Fruit fly (Drosophila melanogaster) whole organism, embryonic: ENCODE data around the gene MRP.
A peak's percentile ranks its signal among the peaks of the same experiment; 100 is the strongest.

Experiments used
- Ada2b ChIP-seq: fragments of 200-800 bp; sonication (Bioruptor generic); IDR thresholded peaks from 2 replicates; pipeline ENCODE4 v1.3.6; 2022; ENCODE audit warnings: missing biosample characterization, missing genetic modification characterization
- Atf3 ChIP-seq: fragments of 200-800 bp; sonication (Bioruptor generic); optimal IDR thresholded peaks from 3 replicates; lab custom pipeline; 2016; ENCODE audit warnings: missing biosample characterization, missing genetic modification characterization
- CG10431 ChIP-seq: fragments of 200-800 bp; sonication (Bioruptor generic); optimal IDR thresholded peaks from 3 replicates; lab custom pipeline; 2018; ENCODE audit warnings: missing biosample characterization, mild to moderate bottlenecking, missing genetic modification characterization
- CG10462 ChIP-seq: fragments of 200-800 bp; sonication (Bioruptor generic); optimal IDR thresholded peaks from 2 replicates; lab custom pipeline; 2016; ENCODE audit warnings: missing biosample characterization, missing genetic modification characterization
- CG11560 ChIP-seq: fragments of 200-800 bp; sonication (Bioruptor generic); IDR thresholded peaks from 3 replicates; pipeline ENCODE4 v1.3.6; 2022; ENCODE audit warnings: missing biosample characterization, missing genetic modification characterization
- CG12769 ChIP-seq: fragments of 200-800 bp; sonication (Bioruptor generic); optimal IDR thresholded peaks from 2 replicates; lab custom pipeline; 2019; ENCODE audit warnings: missing biosample characterization, mild to moderate bottlenecking, missing genetic modification characterization, moderate library complexity
- CG15479 ChIP-seq: fragments of 200-800 bp; sonication (Bioruptor generic); optimal IDR thresholded peaks from 3 replicates; lab custom pipeline; 2019; ENCODE audit warnings: missing biosample characterization, mild to moderate bottlenecking, missing genetic modification characterization, moderate library complexity
- CG17568 ChIP-seq: fragments of 200-800 bp; sonication (Bioruptor generic); optimal IDR thresholded peaks from 2 replicates; lab custom pipeline; 2018; ENCODE audit warnings: missing biosample characterization, mild to moderate bottlenecking, missing genetic modification characterization, moderate library complexity
- CG17829 ChIP-seq: fragments of 200-800 bp; optimal IDR thresholded peaks from 2 replicates; lab custom pipeline; 2019; ENCODE audit warnings: missing biosample characterization, mild to moderate bottlenecking, missing genetic modification characterization, moderate library complexity
- CG30403 ChIP-seq: fragments of 200-800 bp; sonication (Bioruptor generic); optimal IDR thresholded peaks from 3 replicates; lab custom pipeline; 2016; ENCODE audit warnings: missing biosample characterization, missing genetic modification characterization
- CG34224 ChIP-seq: fragments of 200-800 bp; sonication (Bioruptor generic); IDR thresholded peaks from 3 replicates; pipeline ENCODE4 v1.3.6; 2022; ENCODE audit warnings: missing biosample characterization, missing genetic modification characterization; ENCODE audit not compliant: partially characterized antibody
- CG3995 ChIP-seq: fragments of 200-800 bp; sonication (Bioruptor generic); optimal IDR thresholded peaks from 3 replicates; lab custom pipeline; 2016; ENCODE audit warnings: missing biosample characterization, missing genetic modification characterization
- CG4328 ChIP-seq: fragments of 200-800 bp; sonication (Bioruptor generic); optimal IDR thresholded peaks from 3 replicates; lab custom pipeline; 2017; ENCODE audit warnings: missing biosample characterization, missing genetic modification reagents, missing genetic modification characterization
- CG4424 ChIP-seq: fragments of 200-800 bp; sonication (Bioruptor generic); optimal IDR thresholded peaks from 3 replicates; lab custom pipeline; 2016; ENCODE audit warnings: missing biosample characterization, missing genetic modification characterization
- CG4707 ChIP-seq: fragments of 200-800 bp; sonication (Bioruptor generic); optimal IDR thresholded peaks from 2 replicates; lab custom pipeline; 2018; ENCODE audit warnings: missing biosample characterization, mild to moderate bottlenecking, missing genetic modification characterization, moderate library complexity
- CG4730 ChIP-seq: fragments of 200-800 bp; sonication (Bioruptor generic); IDR thresholded peaks from 2 replicates; pipeline ENCODE4 v1.3.6; 2022; ENCODE audit warnings: missing biosample characterization, missing genetic modification characterization
- CG7372 ChIP-seq: fragments of 200-800 bp; sonication (Bioruptor generic); IDR thresholded peaks from 2 replicates; pipeline ENCODE4 v1.3.6; 2022; ENCODE audit warnings: missing biosample characterization, missing genetic modification characterization
- Deaf1 ChIP-seq: fragments of 200-800 bp; optimal IDR thresholded peaks from 3 replicates; lab custom pipeline; 2019; ENCODE audit warnings: missing biosample characterization, mild to moderate bottlenecking, missing genetic modification characterization, moderate library complexity
- Dref ChIP-seq: fragments of 200-800 bp; sonication (Bioruptor generic); IDR thresholded peaks from 2 replicates; pipeline ENCODE4 v1.3.6; 2022; ENCODE audit warnings: missing biosample characterization, missing genetic modification characterization
- Hand ChIP-seq: fragments of 200-800 bp; sonication (Bioruptor generic); optimal IDR thresholded peaks from 2 replicates; lab custom pipeline; 2017; ENCODE audit warnings: mild to moderate bottlenecking, missing biosample characterization, missing genetic modification reagents, missing genetic modification characterization
- HmgZ ChIP-seq: fragments of 200-800 bp; sonication (Bioruptor generic); optimal IDR thresholded peaks from 2 replicates; lab custom pipeline; 2018; ENCODE audit warnings: missing biosample characterization, mild to moderate bottlenecking, missing genetic modification characterization
- Kr ChIP-seq: fragments of 200-800 bp; sonication (Bioruptor generic); optimal IDR thresholded peaks from 2 replicates; lab custom pipeline; 2017; ENCODE audit warnings: missing biosample characterization, mild to moderate bottlenecking, missing genetic modification characterization
- Med ChIP-seq: fragments of 200-800 bp; sonication (Bioruptor generic); peaks from one replicate; lab custom pipeline; 2016; ENCODE audit warnings: missing biosample characterization, missing genetic modification characterization, mild to moderate bottlenecking, inconsistent platforms, moderate library complexity
- Optix ChIP-seq: fragments of 200-800 bp; sonication (Bioruptor generic); IDR thresholded peaks from 3 replicates; pipeline ENCODE4 v1.3.6; 2022; ENCODE audit warnings: missing biosample characterization, missing genetic modification characterization
- PHDP ChIP-seq: fragments of 200-800 bp; sonication (Bioruptor generic); optimal IDR thresholded peaks from 3 replicates; lab custom pipeline; 2018; ENCODE audit warnings: missing biosample characterization, mild to moderate bottlenecking, missing genetic modification characterization, moderate library complexity
- abd-A ChIP-seq: fragments of 200-800 bp; sonication (Bioruptor generic); optimal IDR thresholded peaks from 3 replicates; lab custom pipeline; 2019; ENCODE audit warnings: missing biosample characterization, mild to moderate bottlenecking, missing genetic modification characterization, moderate library complexity
- cad ChIP-seq: fragments of >200 bp; optimal IDR thresholded peaks from 2 replicates; lab custom pipeline; 2017; ENCODE audit warnings: missing biosample characterization, missing genetic modification characterization
- emc ChIP-seq: fragments of 200-800 bp; sonication (Bioruptor generic); optimal IDR thresholded peaks from 2 replicates; lab custom pipeline; 2016; ENCODE audit warnings: missing biosample characterization, missing genetic modification characterization
- esg ChIP-seq: fragments of 200-800 bp; sonication (Bioruptor generic); conservative IDR thresholded peaks from 2 replicates; pipeline ENCODE4 v1.3.6; 2022; ENCODE audit warnings: missing biosample characterization, missing genetic modification characterization
- gfzf ChIP-seq: fragments of 200-800 bp; sonication (Bioruptor generic); optimal IDR thresholded peaks from 2 replicates; lab custom pipeline; 2016; ENCODE audit warnings: missing biosample characterization, mild to moderate bottlenecking, missing genetic modification characterization, moderate library complexity
- gro ChIP-seq: fragments of 200-800 bp; sonication (Bioruptor generic); optimal IDR thresholded peaks from 2 replicates; lab custom pipeline; 2016; ENCODE audit warnings: missing biosample characterization, missing genetic modification characterization
- jigr1 ChIP-seq: fragments of 200-800 bp; sonication (Bioruptor generic); IDR thresholded peaks from 3 replicates; pipeline ENCODE4 v1.3.6; 2022; ENCODE audit warnings: missing biosample characterization, missing genetic modification characterization
- nom ChIP-seq: fragments of 200-800 bp; sonication (Bioruptor generic); optimal IDR thresholded peaks from 2 replicates; lab custom pipeline; 2017; ENCODE audit warnings: missing biosample characterization, missing genetic modification characterization, mild to moderate bottlenecking, moderate library complexity, missing genetic modification reagents
- oc ChIP-seq: fragments of 200-800 bp; sonication (Bioruptor generic); optimal IDR thresholded peaks from 2 replicates; lab custom pipeline; 2018; ENCODE audit warnings: missing biosample characterization, mild to moderate bottlenecking, missing genetic modification characterization, moderate library complexity
- otp ChIP-seq: fragments of 200-800 bp; sonication (Bioruptor generic); IDR thresholded peaks from 3 replicates; pipeline ENCODE4, ENCODE4 v1.3.6; 2022; ENCODE audit warnings: missing biosample characterization, missing genetic modification characterization
- phol ChIP-seq: fragments of 200-800 bp; sonication (Bioruptor generic); optimal IDR thresholded peaks from 3 replicates; lab custom pipeline; 2018; ENCODE audit warnings: missing biosample characterization, mild to moderate bottlenecking, missing genetic modification characterization, moderate library complexity
- pros ChIP-seq: fragments of 200-800 bp; sonication (Bioruptor generic); optimal IDR thresholded peaks from 3 replicates; lab custom pipeline; 2019; ENCODE audit warnings: missing biosample characterization, mild to moderate bottlenecking, missing genetic modification characterization, moderate library complexity
- schlank ChIP-seq: fragments of 200-800 bp; sonication (Bioruptor generic); optimal IDR thresholded peaks from 2 replicates; lab custom pipeline; 2018; ENCODE audit warnings: missing biosample characterization, mild to moderate bottlenecking, missing genetic modification characterization
- scrt ChIP-seq: fragments of 200-800 bp; sonication (Bioruptor generic); optimal IDR thresholded peaks from 2 replicates; lab custom pipeline; 2018; ENCODE audit warnings: missing biosample characterization, mild to moderate bottlenecking, missing genetic modification characterization, moderate library complexity
- seq ChIP-seq: fragments of 200-800 bp; sonication (Bioruptor generic); IDR thresholded peaks from 2 replicates; pipeline ENCODE4 v1.3.6; 2022; ENCODE audit warnings: missing biosample characterization, missing genetic modification characterization
- tna ChIP-seq: fragments of 200-800 bp; sonication (Bioruptor generic); IDR thresholded peaks from 2 replicates; pipeline ENCODE4 v1.3.6; 2022; ENCODE audit warnings: missing biosample characterization, missing genetic modification characterization; ENCODE audit not compliant: partially characterized antibody
- trem ChIP-seq: fragments of 200-800 bp; optimal IDR thresholded peaks from 3 replicates; lab custom pipeline; 2019; ENCODE audit warnings: missing biosample characterization, mild to moderate bottlenecking, missing genetic modification characterization, moderate library complexity
- twi ChIP-seq: fragments of 200-800 bp; optimal IDR thresholded peaks from 2 replicates; lab custom pipeline; 2019; ENCODE audit warnings: missing biosample characterization, mild to moderate bottlenecking, missing genetic modification characterization, moderate library complexity
- wek ChIP-seq: fragments of 200-800 bp; sonication (Bioruptor generic); optimal IDR thresholded peaks from 3 replicates; lab custom pipeline; 2018; ENCODE audit warnings: missing biosample characterization, mild to moderate bottlenecking, missing genetic modification characterization, moderate library complexity
- zen ChIP-seq: fragments of 200-800 bp; sonication (Bioruptor generic); optimal IDR thresholded peaks from 3 replicates; lab custom pipeline; 2018; ENCODE audit warnings: missing biosample characterization, mild to moderate bottlenecking, missing genetic modification characterization, moderate library complexity
- zf30C ChIP-seq: fragments of 200-800 bp; sonication (Bioruptor generic); optimal IDR thresholded peaks from 3 replicates; lab custom pipeline; 2018; ENCODE audit warnings: missing biosample characterization, mild to moderate bottlenecking, missing genetic modification characterization

Gene MRP

dm6 chr2L:12678286-12678685, 40.6 kb upstream of the MRP start (continued):
- no peak for TF ChIP-seq Ada2b (GFP tag; lab: Robert Waterston, UW)
- no peak for TF ChIP-seq CG12769
- TF ChIP-seq cad (GFP tag; lab: Kevin White, UChicago): peak; percentile 70
- no peak for TF ChIP-seq gro
- no peak for TF ChIP-seq Hand
- TF ChIP-seq Optix (GFP tag; lab: Robert Waterston, UW): no peak
- TF ChIP-seq, all 482 proteins: peak for 38

- TF ChIP-seq CG15479 (GFP tag; lab: Kevin White, UChicago) (peak; percentile 59), twi (tag; lab: Kevin White, UChicago) (peak; percentile 57), CG4707 (GFP tag; lab: Kevin White, UChicago) (peak; percentile 21), zen (tag; lab: Kevin White, UChicago) (peak; percentile 67), CG4328 (GFP tag; lab: Kevin White, UChicago) (no peak), phol (tag; lab: Kevin White, UChicago) (no peak)
Observed at dm6 chr2L:12679310-12679709, 39.5 kb upstream of the MRP start.

- TF ChIP-seq trem (tag; lab: Kevin White, UChicago): no peak
- TF ChIP-seq wek (GFP tag; lab: Kevin White, UChicago): no peak
- TF ChIP-seq tna (GFP tag; lab: Robert Waterston, UW): no peak
- no peak for TF ChIP-seq otp (GFP tag; lab: Robert Waterston, UW)
- no peak for TF ChIP-seq CG7372
- no peak for TF ChIP-seq CG4730 (GFP tag; lab: Robert Waterston, UW)
- TF ChIP-seq gfzf (GFP tag; lab: Kevin White, UChicago): no peak
- TF ChIP-seq PHDP (tag; lab: Kevin White, UChicago): no peak
- TF ChIP-seq CG34224 (GFP tag; lab: Robert Waterston, UW): no peak
- TF ChIP-seq oc: peak; percentile 21
- TF ChIP-seq Deaf1: no peak
- peak; percentile 48 for TF ChIP-seq CG10431 (GFP tag; lab: Kevin White, UChicago)
- TF ChIP-seq schlank: no peak
- TF ChIP-seq scrt (GFP tag; lab: Kevin White, UChicago): peak; percentile 89
- no peak for TF ChIP-seq Atf3 (GFP tag; lab: Kevin White, UChicago)
- no peak for TF ChIP-seq CG10462 (GFP tag; lab: Kevin White, UChicago)
- TF ChIP-seq pros (GFP tag; lab: Kevin White, UChicago): peak; percentile 77
- no peak for TF ChIP-seq Med (GFP tag; lab: Kevin White, UChicago)
- TF ChIP-seq Dref (GFP tag; lab: Robert Waterston, UW): no peak
- TF ChIP-seq Kr (GFP tag; lab: Kevin White, UChicago): peak; percentile 96
- TF ChIP-seq CG30403 (GFP tag; lab: Kevin White, UChicago): no peak
- TF ChIP-seq esg (GFP tag; lab: Robert Waterston, UW): no peak
- TF ChIP-seq CG4424 (GFP tag; lab: Kevin White, UChicago): no peak
- no peak for TF ChIP-seq jigr1 (GFP tag; lab: Robert Waterston, UW)
- TF ChIP-seq CG17829 (tag; lab: Kevin White, UChicago): no peak
- no peak for TF ChIP-seq gro
- no peak for TF ChIP-seq CG11560 (tag; lab: Robert Waterston, UW)
- no peak for TF ChIP-seq CG17568
- peak; percentile 70; the same call in 1 of the 2 replicates for TF ChIP-seq seq
- no peak for TF ChIP-seq nom (GFP tag; lab: Kevin White, UChicago)
- no peak for TF ChIP-seq zf30C (GFP tag; lab: Kevin White, UChicago)
- TF ChIP-seq emc: no peak
- no peak for TF ChIP-seq CG3995 (GFP tag; lab: Kevin White, UChicago)
- peak; percentile 33 for TF ChIP-seq abd-A
- no peak for TF ChIP-seq HmgZ (tag; lab: Kevin White, UChicago)
Observed at dm6 chr2L:12681603-12682368, 37.1 kb upstream of the MRP start.
